Fruit fly (Drosophila melanogaster): ENCODE data around the gene CG7945.
A peak's percentile ranks its signal among the peaks of the same experiment; 100 is the strongest.

CG7945 gene

dm6 chr3L:15536550-15536949 is 12.6 kb upstream of the CG7945 start:
- TF ChIP-seq CG15710 (tag; optimal IDR thresholded peaks at IDR 0.05) = no peak
- no peak for TF ChIP-seq CG4496 (GFP tag; IDR thresholded peaks at IDR 0.05)
- no peak for TF ChIP-seq EcR (GFP tag; optimal IDR thresholded peaks at IDR 0.05)
- TF ChIP-seq fd96Ca (GFP tag; IDR thresholded peaks at IDR 0.05) = no peak
- TF ChIP-seq Pif1A (GFP tag; optimal IDR thresholded peaks at IDR 0.05) = no peak
- TF ChIP-seq CG10348 (GFP tag; IDR thresholded peaks at IDR 0.05) = no peak
- TF ChIP-seq Snoo (tag; optimal IDR thresholded peaks at IDR 0.05) = no peak
- TF ChIP-seq CG12605 (GFP tag; IDR thresholded peaks at IDR 0.05) = no peak
- TF ChIP-seq CG14655 (GFP tag; optimal IDR thresholded peaks at IDR 0.05) = no peak
- TF ChIP-seq D1 (tag; optimal IDR thresholded peaks at IDR 0.05) = no peak

DNA sequence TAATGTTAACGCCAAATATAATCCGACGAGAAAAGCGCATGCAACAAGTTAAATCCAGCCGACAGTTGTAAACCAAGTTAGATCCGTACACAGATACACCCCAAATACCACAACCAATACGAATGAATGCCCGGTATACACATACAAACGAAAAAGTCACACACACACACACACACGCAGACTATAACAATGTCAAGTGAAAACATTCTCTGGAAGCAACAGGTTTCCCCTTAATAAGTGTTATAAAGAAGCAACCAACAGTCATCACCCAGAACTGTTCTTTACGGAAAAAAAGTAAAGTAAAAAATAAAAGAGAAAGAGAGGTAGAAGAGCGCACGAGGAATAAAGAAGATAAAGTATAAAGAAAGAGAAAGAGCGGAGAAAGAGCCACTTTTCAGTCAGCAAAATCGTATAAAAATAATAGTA is 11.9 kb upstream of the CG7945 start:
- TF ChIP-seq CG12605 (GFP tag; IDR thresholded peaks at IDR 0.05) (peak; percentile 76), gl (tag; optimal IDR thresholded peaks at IDR 0.05) (no peak), D1 (tag; optimal IDR thresholded peaks at IDR 0.05) (no peak), EcR (GFP tag; optimal IDR thresholded peaks at IDR 0.05) (peak; percentile 12), CG8159 (tag; optimal IDR thresholded peaks at IDR 0.05) (peak; percentile 13)

dm6 chr3L:15535228-15535598 is 11.3 kb upstream of the CG7945 start, which contains the start of gene CrebA:
CrebA (plus strand) TSS chr3L:15535395.
- TF ChIP-seq CG32121 (GFP tag; IDR thresholded peaks at IDR 0.05) (peak; percentile 11; the same call in 1 of the 2 replicates), Ets98B (GFP tag; IDR thresholded peaks at IDR 0.05) (peak; percentile 41; the same call in 1 of the 2 replicates), CG12605 (GFP tag; IDR thresholded peaks at IDR 0.05) (peak; percentile 88), CG4496 (GFP tag; IDR thresholded peaks at IDR 0.05) (peak; percentile 56), Pif1B (GFP tag; optimal IDR thresholded peaks at IDR 0.05) (no peak)

dm6 chr3L:15534274-15535227 is 10.6 kb upstream of the CG7945 start:
- TF ChIP-seq CG32121 (GFP tag; IDR thresholded peaks at IDR 0.05) (0 out of 2 replicates have a peak, but pooled peaks have one; percentile 10), CG9948 (tag; optimal IDR thresholded peaks at IDR 0.05) (peak; percentile 72), CG34367 (tag; optimal IDR thresholded peaks at IDR 0.05) (peak; percentile 50), fd96Ca (GFP tag; IDR thresholded peaks at IDR 0.05) (peak; percentile 18; the same call in 2 of the 3 replicates), CG15710 (tag; optimal IDR thresholded peaks at IDR 0.05) (peak; percentile 73), gl (tag; optimal IDR thresholded peaks at IDR 0.05) (no peak), Pif1B (GFP tag; optimal IDR thresholded peaks at IDR 0.05) (peak; percentile 42), Snoo (tag; optimal IDR thresholded peaks at IDR 0.05) (peak; percentile 81), Pif1A (GFP tag; optimal IDR thresholded peaks at IDR 0.05) (peak; percentile 69), CG4496 (GFP tag; IDR thresholded peaks at IDR 0.05) (peak; percentile 48; the same call in 2 of the 3 replicates), CG8301 (tag; optimal IDR thresholded peaks at IDR 0.05) (peak; percentile 72), Ets98B (GFP tag; IDR thresholded peaks at IDR 0.05) (no peak), CG12605 (GFP tag; IDR thresholded peaks at IDR 0.05) (0 out of 2 replicates have a peak, but pooled peaks have one; percentile 9), CG13204 (GFP tag; optimal IDR thresholded peaks at IDR 0.05) (no peak), CG14655 (GFP tag; optimal IDR thresholded peaks at IDR 0.05) (peak; percentile 83), CG17806 (tag; optimal IDR thresholded peaks at IDR 0.05) (peak; percentile 59), CG10348 (GFP tag; IDR thresholded peaks at IDR 0.05) (no peak), D1 (tag; optimal IDR thresholded peaks at IDR 0.05) (no peak), EcR (GFP tag; optimal IDR thresholded peaks at IDR 0.05) (no peak), rn (GFP tag; IDR thresholded peaks at IDR 0.05) (no peak), CG8159 (tag; optimal IDR thresholded peaks at IDR 0.05) (peak; percentile 69)

- TF ChIP-seq Pif1B (GFP tag; optimal IDR thresholded peaks at IDR 0.05) (peak; percentile 83), Ets98B (GFP tag; IDR thresholded peaks at IDR 0.05) (peak; percentile 41), gl (tag; optimal IDR thresholded peaks at IDR 0.05) (peak; percentile 56), CG13204 (GFP tag; optimal IDR thresholded peaks at IDR 0.05) (peak; percentile 33), CG8159 (tag; optimal IDR thresholded peaks at IDR 0.05) (peak; percentile 69), Snoo (tag; optimal IDR thresholded peaks at IDR 0.05) (peak; percentile 62), rn (GFP tag; IDR thresholded peaks at IDR 0.05) (no peak), fd96Ca (GFP tag; IDR thresholded peaks at IDR 0.05) (peak; percentile 79; the same call in 2 of the 3 replicates), Pif1A (GFP tag; optimal IDR thresholded peaks at IDR 0.05) (peak; percentile 73), CG15710 (tag; optimal IDR thresholded peaks at IDR 0.05) (peak; percentile 67), CG8301 (tag; optimal IDR thresholded peaks at IDR 0.05) (peak; percentile 70), D1 (tag; optimal IDR thresholded peaks at IDR 0.05) (peak; percentile 48), CG12605 (GFP tag; IDR thresholded peaks at IDR 0.05) (peak; percentile 15; the same call in 1 of the 2 replicates), CG10348 (GFP tag; IDR thresholded peaks at IDR 0.05) (no peak), CG34367 (tag; optimal IDR thresholded peaks at IDR 0.05) (peak; percentile 61), CG32121 (GFP tag; IDR thresholded peaks at IDR 0.05) (peak; percentile 23; the same call in 1 of the 2 replicates), CG17806 (tag; optimal IDR thresholded peaks at IDR 0.05) (peak; percentile 68), CG9948 (tag; optimal IDR thresholded peaks at IDR 0.05) (peak; percentile 79), CG14655 (GFP tag; optimal IDR thresholded peaks at IDR 0.05) (peak; percentile 82), CG4496 (GFP tag; IDR thresholded peaks at IDR 0.05) (peak; percentile 60; the same call in 1 of the 3 replicates), EcR (GFP tag; optimal IDR thresholded peaks at IDR 0.05) (peak; percentile 52)
Observed at dm6 chr3L:15533402-15534129, 9.6 kb upstream of the CG7945 start.

Measured in whole organism, pupa.